Fruit fly (Drosophila melanogaster) whole organism, pupa: Measurements from ENCODE around the gene CG42727.

Experiments
- CG12605 ChIP-seq: fragments of 200-800 bp; sonication (Bioruptor generic); IDR thresholded peaks from 2 replicates; pipeline ENCODE4 v1.3.6; 2022; ENCODE audit warnings: missing biosample characterization, missing genetic modification characterization
- CG13204 ChIP-seq: fragments of 200-800 bp; sonication (Bioruptor generic); optimal IDR thresholded peaks from 2 replicates; lab custom pipeline; 2018; ENCODE audit warnings: missing biosample characterization, mild to moderate bottlenecking, missing genetic modification characterization, moderate library complexity
- CG14655 ChIP-seq: fragments of 200-800 bp; sonication (Bioruptor generic); optimal IDR thresholded peaks from 3 replicates; lab custom pipeline; 2017; ENCODE audit warnings: mild to moderate bottlenecking, missing biosample characterization, missing genetic modification reagents, missing genetic modification characterization
- CG32121 ChIP-seq: fragments of 200-800 bp; sonication (Bioruptor generic); IDR thresholded peaks from 2 replicates; pipeline ENCODE4 v1.3.6; 2022; ENCODE audit warnings: missing biosample characterization, missing genetic modification characterization
- CG34367 ChIP-seq: fragments of 200-800 bp; sonication (Bioruptor generic); optimal IDR thresholded peaks from 2 replicates; lab custom pipeline; 2018; ENCODE audit warnings: missing biosample characterization, mild to moderate bottlenecking, missing genetic modification characterization
- CG4496 ChIP-seq: fragments of 200-800 bp; sonication (Bioruptor generic); IDR thresholded peaks from 3 replicates; pipeline ENCODE4 v1.3.6; 2022; ENCODE audit warnings: missing biosample characterization, missing genetic modification characterization
- CG8159 ChIP-seq: fragments of 200-800 bp; sonication (Bioruptor generic); optimal IDR thresholded peaks from 3 replicates; lab custom pipeline; 2018; ENCODE audit warnings: missing biosample characterization, mild to moderate bottlenecking, missing genetic modification characterization, moderate library complexity
- EcR ChIP-seq: fragments of 200-800 bp; sonication (Bioruptor generic); optimal IDR thresholded peaks from 3 replicates; lab custom pipeline; 2019; ENCODE audit warnings: missing biosample characterization, missing genetic modification characterization, mild to moderate bottlenecking, moderate library complexity, missing genetic modification reagents
- Ets98B ChIP-seq: fragments of 200-800 bp; sonication (Bioruptor generic); IDR thresholded peaks from 2 replicates; pipeline ENCODE4 v1.3.6; 2022; ENCODE audit warnings: missing biosample characterization, missing genetic modification characterization
- Snoo ChIP-seq: fragments of 200-800 bp; sonication (Bioruptor generic); optimal IDR thresholded peaks from 3 replicates; lab custom pipeline; 2017; ENCODE audit warnings: missing biosample characterization, mild to moderate bottlenecking, missing genetic modification characterization, inconsistent platforms
- fd96Ca ChIP-seq: fragments of 200-800 bp; sonication (Bioruptor generic); IDR thresholded peaks from 3 replicates; pipeline ENCODE4 v1.3.6; 2022; ENCODE audit warnings: missing biosample characterization, missing genetic modification characterization
- gl ChIP-seq: fragments of 200-800 bp; sonication (Bioruptor generic); optimal IDR thresholded peaks from 2 replicates; lab custom pipeline; 2018; ENCODE audit warnings: missing biosample characterization, mild to moderate bottlenecking, missing genetic modification characterization
- rn ChIP-seq: fragments of 200-800 bp; sonication (Bioruptor generic); IDR thresholded peaks from 2 replicates; pipeline ENCODE4 v1.3.6; 2022; ENCODE audit warnings: missing biosample characterization, missing genetic modification characterization

dm6 chr3R:15339111-15339510 is 8.7 kb upstream of the CG42727 start:
- TF ChIP-seq rn (GFP tag; lab: Robert Waterston, UW): no peak
- TF ChIP-seq gl (tag; lab: Kevin White, UChicago): no peak
- no peak for TF ChIP-seq CG13204 (GFP tag; lab: Kevin White, UChicago)
- no peak for TF ChIP-seq EcR
- TF ChIP-seq CG12605: no peak
- TF ChIP-seq CG4496 (GFP tag; lab: Robert Waterston, UW): no peak
- no peak for TF ChIP-seq CG32121 (GFP tag; lab: Robert Waterston, UW)
- no peak for TF ChIP-seq CG34367 (tag; lab: Kevin White, UChicago)
- no peak for TF ChIP-seq fd96Ca (GFP tag; lab: Robert Waterston, UW)
- TF ChIP-seq CG14655 (GFP tag; lab: Kevin White, UChicago): no peak
- TF ChIP-seq Snoo (tag; lab: Kevin White, UChicago): no peak
- no peak for TF ChIP-seq Ets98B (GFP tag; lab: Robert Waterston, UW)
- no peak for TF ChIP-seq CG8159 (tag; lab: Kevin White, UChicago)
